Fruit fly (Drosophila melanogaster) whole organism: ENCODE results near the gene CG15506.

ENCODE experiments used
- Dll ChIP-seq: fragments of >200 bp; optimal IDR thresholded peaks from 2 replicates; lab custom pipeline; 2017
- pan ChIP-seq: fragments of >200 bp; optimal IDR thresholded peaks from 2 replicates; lab custom pipeline; 2017
- psq ChIP-seq: fragments of >200 bp; optimal IDR thresholded peaks from 2 replicates; lab custom pipeline; 2017
- usp ChIP-seq: fragments of >200 bp; optimal IDR thresholded peaks from 2 replicates; lab custom pipeline; 2017; ENCODE audit warnings: missing biosample characterization, missing genetic modification characterization, mixed read lengths

dm6 chr3R:29757226-29757625 is 38.8 kb downstream of the CG15506 start:
- TF ChIP-seq usp (GFP tag; lab: Kevin White, UChicago): no peak
- no peak for TF ChIP-seq psq (lab: Kevin White, UChicago)
- TF ChIP-seq pan (lab: Kevin White, UChicago): no peak
- TF ChIP-seq Dll: no peak
